Worm (Caenorhabditis elegans): Measurements from ENCODE around the gene ndab-1.

The ndab-1 gene

ce11 chrIII:11935032-11935947 lies 19.8 kb upstream of the ndab-1 start:
- TF ChIP-seq zip-8 (tag; optimal IDR thresholded peaks at IDR 0.05) = no peak
- no peak for TF ChIP-seq ceh-43 (GFP tag; optimal IDR thresholded peaks at IDR 0.05)
- TF ChIP-seq nhr-237 (tag; optimal IDR thresholded peaks at IDR 0.05) = no peak
- TF ChIP-seq pha-4 (tag; optimal IDR thresholded peaks at IDR 0.05) = no peak
- no peak for TF ChIP-seq snpc-4 (tag; optimal IDR thresholded peaks at IDR 0.05)
- no peak for TF ChIP-seq drap-1 (GFP tag; optimal IDR thresholded peaks at IDR 0.05)
- peak; percentile 85 for TF ChIP-seq unc-62 (GFP tag; optimal IDR thresholded peaks at IDR 0.05)
- TF ChIP-seq hlh-1 (tag; optimal IDR thresholded peaks at IDR 0.05) = peak; percentile 99
- no peak for TF ChIP-seq cnd-1 (tag; optimal IDR thresholded peaks at IDR 0.05)
- TF ChIP-seq nhr-2 (tag; optimal IDR thresholded peaks at IDR 0.05) = no peak
- TF ChIP-seq nhr-76 (tag; optimal IDR thresholded peaks at IDR 0.05) = no peak
- TF ChIP-seq blmp-1 (tag; optimal IDR thresholded peaks at IDR 0.05) = no peak
- TF ChIP-seq ceh-83 (GFP tag; optimal IDR thresholded peaks at IDR 0.05) = no peak
- TF ChIP-seq mls-2 (tag; optimal IDR thresholded peaks at IDR 0.05) = no peak
- no peak for TF ChIP-seq lsy-2 (tag; optimal IDR thresholded peaks at IDR 0.05)
- no peak for TF ChIP-seq mep-1 (tag; optimal IDR thresholded peaks at IDR 0.05)
- peak; percentile 14 for TF ChIP-seq ces-1 (GFP tag; optimal IDR thresholded peaks at IDR 0.05)
- no peak for TF ChIP-seq M03D4.4 (tag; optimal IDR thresholded peaks at IDR 0.05)
- no peak for TF ChIP-seq unc-120 (tag; optimal IDR thresholded peaks at IDR 0.05; ENCODE audit: poor library complexity, severe bottlenecking)
- no peak for TF ChIP-seq lin-13 (tag; optimal IDR thresholded peaks at IDR 0.05)
- TF ChIP-seq unc-39 (tag; optimal IDR thresholded peaks at IDR 0.05) = no peak

- TF ChIP-seq pha-4 (tag; optimal IDR thresholded peaks at IDR 0.05) = no peak
- no peak for TF ChIP-seq nhr-28 (tag; optimal IDR thresholded peaks at IDR 0.05)
Observed at ce11 chrIII:11933539-11933938, 18.0 kb upstream of the ndab-1 start, which contains the start of gene dolk-1. TSS of gene dolk-1 (minus strand) at chrIII:11933639.

ce11 chrIII:11931960-11932359 lies 16.4 kb upstream of the ndab-1 start:
- TF ChIP-seq nhr-28 (tag; optimal IDR thresholded peaks at IDR 0.05) = no peak
- peak; percentile 20 for TF ChIP-seq sptf-1 (tag; optimal IDR thresholded peaks at IDR 0.05)

- no peak for TF ChIP-seq zip-8 (tag; optimal IDR thresholded peaks at IDR 0.05)
- TF ChIP-seq tbx-8 (GFP tag; optimal IDR thresholded peaks at IDR 0.05) = no peak
- TF ChIP-seq nhr-28 (tag; optimal IDR thresholded peaks at IDR 0.05) = no peak
- no peak for TF ChIP-seq mab-5 (tag; optimal IDR thresholded peaks at IDR 0.05)
- TF ChIP-seq unc-39 (tag; optimal IDR thresholded peaks at IDR 0.05) = no peak
- TF ChIP-seq ceh-39 (tag; optimal IDR thresholded peaks at IDR 0.05) = no peak
- TF ChIP-seq hlh-1 (tag; optimal IDR thresholded peaks at IDR 0.05) = no peak
- TF ChIP-seq ztf-11 (tag; optimal IDR thresholded peaks at IDR 0.05) = no peak
- TF ChIP-seq unc-62 (GFP tag; optimal IDR thresholded peaks at IDR 0.05) = no peak
- no peak for TF ChIP-seq lsy-2 (tag; optimal IDR thresholded peaks at IDR 0.05)
- no peak for TF ChIP-seq flh-1 (GFP tag; optimal IDR thresholded peaks at IDR 0.05)
- TF ChIP-seq pha-4 (tag; optimal IDR thresholded peaks at IDR 0.05) = no peak
Observed at ce11 chrIII:11930899-11931298, 15.4 kb upstream of the ndab-1 start.

- TF ChIP-seq unc-39 (tag; optimal IDR thresholded peaks at IDR 0.05) (no peak), nhr-76 (tag; optimal IDR thresholded peaks at IDR 0.05) (no peak), ces-1 (GFP tag; optimal IDR thresholded peaks at IDR 0.05) (no peak), elt-1 (tag; optimal IDR thresholded peaks at IDR 0.05; ENCODE audit: borderline replicate concordance, insufficient read depth) (no peak), mab-5 (tag; optimal IDR thresholded peaks at IDR 0.05) (no peak), snpc-4 (tag; optimal IDR thresholded peaks at IDR 0.05) (no peak), hlh-1 (tag; optimal IDR thresholded peaks at IDR 0.05) (no peak)
Observed at ce11 chrIII:11923586-11923985, 8.1 kb upstream of the ndab-1 start, which contains the start of gene nft-1. TSS of gene nft-1 (plus strand) at chrIII:11923886.

- no peak for TF ChIP-seq ces-1 (GFP tag; optimal IDR thresholded peaks at IDR 0.05)
Observed at ce11 chrIII:11921658-11922098, 6.2 kb upstream of the ndab-1 start, which contains the start of gene Y56A3A.22. TSS of gene Y56A3A.22 (plus strand) at chrIII:11921692.

All from whole organism, mixed stage, embryonic.